Worm (Caenorhabditis elegans): ENCODE results near the gene eco-1.

The eco-1 gene

DNA sequence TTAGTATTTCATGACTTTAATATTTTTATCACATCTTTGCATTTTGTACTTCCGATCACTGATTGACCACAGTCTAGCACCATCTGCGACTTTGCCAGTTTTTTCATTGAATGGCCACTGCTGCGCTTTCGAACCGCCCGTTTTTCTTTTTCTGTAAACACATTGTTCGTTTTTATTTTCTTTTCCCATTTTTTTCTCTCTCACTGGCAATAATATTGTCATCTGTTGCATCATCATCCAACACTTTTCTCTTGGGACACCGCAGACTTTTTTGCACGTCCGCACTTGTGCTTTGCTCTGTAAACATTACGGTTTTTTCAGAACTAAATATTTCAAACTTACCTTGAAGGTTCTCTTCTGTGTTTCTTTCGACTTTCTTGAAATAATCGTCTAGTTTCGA, 268 bp downstream of the eco-1 start:
- TF ChIP-seq ztf-23 (GFP tag; IDR thresholded peaks at IDR 0.05) (no peak), med-1 (GFP tag; optimal IDR thresholded peaks at IDR 0.05; ENCODE audit: insufficient read depth) (no peak), ref-1 (GFP tag; conservative IDR thresholded peaks at IDR 0.05) (no peak), flt-1 (GFP tag; IDR thresholded peaks at IDR 0.05) (no peak), cog-1 (tag; optimal IDR thresholded peaks at IDR 0.05) (no peak), T22C8.4 (GFP tag; IDR thresholded peaks at IDR 0.05) (no peak), ztf-29 (GFP tag; IDR thresholded peaks at IDR 0.05) (no peak), klf-2 (GFP tag; conservative IDR thresholded peaks at IDR 0.05) (no peak), tab-1 (GFP tag; IDR thresholded peaks at IDR 0.05) (no peak)

DNA sequence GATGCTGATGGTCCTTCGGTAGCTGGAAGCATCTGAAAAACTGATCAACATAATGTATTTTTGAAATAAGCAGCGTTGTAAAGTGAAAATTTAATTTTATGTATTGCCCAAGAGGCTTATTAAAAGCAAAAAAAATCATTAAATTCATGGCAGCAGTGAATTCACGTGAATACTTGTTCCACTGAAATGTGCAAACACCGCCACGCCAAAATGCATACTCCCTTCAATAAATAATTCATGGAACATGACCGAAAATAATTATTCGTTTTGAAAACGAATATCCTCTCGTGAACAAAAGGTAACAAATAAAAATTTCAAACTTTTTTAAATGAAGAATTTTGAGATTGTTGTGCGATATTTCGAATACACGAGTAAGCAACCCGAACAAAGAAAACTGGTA, 1.5 kb downstream of the eco-1 start, which contains the start of gene F08F8.10:
F08F8.10 (minus strand) TSS at position 38 of the 400 bp plus-strand sequence.
- no peak for TF ChIP-seq klf-2 (GFP tag; conservative IDR thresholded peaks at IDR 0.05)
- TF ChIP-seq tab-1 (GFP tag; IDR thresholded peaks at IDR 0.05), result no peak
- no peak for TF ChIP-seq flt-1 (GFP tag; IDR thresholded peaks at IDR 0.05)
- peak; percentile 17; the same call in 1 of the 2 replicates for TF ChIP-seq ztf-23 (GFP tag; IDR thresholded peaks at IDR 0.05)
- TF ChIP-seq cog-1 (tag; optimal IDR thresholded peaks at IDR 0.05), result peak; percentile 19
- TF ChIP-seq med-1 (GFP tag; optimal IDR thresholded peaks at IDR 0.05; ENCODE audit: insufficient read depth), result no peak
- no peak for TF ChIP-seq ref-1 (GFP tag; conservative IDR thresholded peaks at IDR 0.05)
- TF ChIP-seq ztf-29 (GFP tag; IDR thresholded peaks at IDR 0.05), result no peak
- no peak for TF ChIP-seq T22C8.4 (GFP tag; IDR thresholded peaks at IDR 0.05)

DNA sequence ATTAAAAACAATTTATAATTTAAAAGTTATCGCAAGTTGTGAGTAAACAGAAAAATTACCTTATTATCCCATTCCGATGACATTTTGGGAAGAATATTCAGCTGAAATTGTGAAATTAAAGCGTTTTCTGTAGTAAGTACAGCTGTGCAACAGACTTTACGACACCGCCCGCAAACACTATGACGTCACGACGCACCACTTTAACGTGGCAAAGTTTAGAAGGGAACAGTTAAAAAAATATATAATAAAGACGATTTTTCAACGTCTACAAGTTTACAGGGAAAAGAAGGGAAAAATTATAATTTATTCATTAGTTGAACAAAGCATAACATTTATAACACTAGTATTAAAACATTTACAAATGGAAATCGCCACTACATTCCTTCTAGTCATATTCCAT, 5.0 kb downstream of the eco-1 start, which contains the start of gene F08F8.9:
F08F8.9 (minus strand) TSS at position 101 of the 400 bp plus-strand sequence.
- TF ChIP-seq flt-1 (GFP tag; IDR thresholded peaks at IDR 0.05), result no peak
- no peak for TF ChIP-seq cog-1 (tag; optimal IDR thresholded peaks at IDR 0.05)
- TF ChIP-seq med-1 (GFP tag; optimal IDR thresholded peaks at IDR 0.05; ENCODE audit: insufficient read depth), result no peak
- no peak for TF ChIP-seq ztf-29 (GFP tag; IDR thresholded peaks at IDR 0.05)
- TF ChIP-seq tab-1 (GFP tag; IDR thresholded peaks at IDR 0.05), result no peak
- TF ChIP-seq T22C8.4 (GFP tag; IDR thresholded peaks at IDR 0.05), result no peak
- TF ChIP-seq ref-1 (GFP tag; conservative IDR thresholded peaks at IDR 0.05), result no peak
- TF ChIP-seq ztf-23 (GFP tag; IDR thresholded peaks at IDR 0.05), result no peak
- TF ChIP-seq klf-2 (GFP tag; conservative IDR thresholded peaks at IDR 0.05), result no peak

DNA sequence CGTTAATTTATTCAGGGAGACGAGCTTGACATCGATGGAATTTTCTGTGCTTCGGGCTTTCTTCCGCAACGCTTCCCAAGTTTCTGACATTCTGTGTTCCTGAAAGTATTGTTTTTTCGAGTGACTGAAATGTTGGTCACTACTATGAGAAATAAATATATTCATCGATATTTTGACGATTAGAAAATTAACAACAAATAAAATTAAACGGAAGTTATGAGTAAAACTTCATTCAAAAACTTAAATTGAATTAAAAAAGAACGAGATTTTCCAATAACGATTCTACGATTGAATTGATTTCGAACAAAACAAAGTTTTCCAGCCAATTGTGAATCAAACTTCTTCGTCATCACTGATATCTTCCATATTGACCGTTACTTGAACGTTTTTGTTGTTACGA, 9.8 kb downstream of the eco-1 start, which contains the start of gene gos-28:
gos-28 (minus strand) TSS at position 101 of the 400 bp plus-strand sequence.
- TF ChIP-seq ztf-23 (GFP tag; IDR thresholded peaks at IDR 0.05) (no peak), cog-1 (tag; optimal IDR thresholded peaks at IDR 0.05) (no peak), ref-1 (GFP tag; conservative IDR thresholded peaks at IDR 0.05) (no peak), tab-1 (GFP tag; IDR thresholded peaks at IDR 0.05) (no peak), med-1 (GFP tag; optimal IDR thresholded peaks at IDR 0.05; ENCODE audit: insufficient read depth) (no peak), klf-2 (GFP tag; conservative IDR thresholded peaks at IDR 0.05) (no peak), flt-1 (GFP tag; IDR thresholded peaks at IDR 0.05) (no peak), T22C8.4 (GFP tag; IDR thresholded peaks at IDR 0.05) (no peak), ztf-29 (GFP tag; IDR thresholded peaks at IDR 0.05) (no peak)

DNA sequence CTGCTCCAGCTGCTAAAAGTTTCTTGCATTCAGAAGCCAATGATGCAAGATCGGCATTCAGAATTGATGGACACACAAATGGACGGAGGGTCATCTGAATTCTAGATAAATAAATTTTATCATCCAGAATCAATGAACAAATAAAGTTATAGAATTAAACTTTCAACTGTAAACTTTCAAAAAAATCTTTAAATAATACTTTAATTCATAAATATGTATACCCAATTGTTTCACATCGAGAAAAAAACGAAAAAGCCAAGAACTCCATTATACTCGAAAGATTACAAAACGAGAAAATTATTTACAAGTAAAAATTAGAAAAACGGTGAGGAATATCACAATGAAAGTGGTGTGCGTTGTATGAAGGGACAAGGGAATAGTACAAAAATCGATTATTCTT, 11.8 kb downstream of the eco-1 start, which contains the start of gene F08F8.7:
F08F8.7 (minus strand) TSS at position 101 of the 400 bp plus-strand sequence.
- TF ChIP-seq cog-1 (tag; optimal IDR thresholded peaks at IDR 0.05) (no peak), klf-2 (GFP tag; conservative IDR thresholded peaks at IDR 0.05) (no peak), tab-1 (GFP tag; IDR thresholded peaks at IDR 0.05) (no peak)

DNA sequence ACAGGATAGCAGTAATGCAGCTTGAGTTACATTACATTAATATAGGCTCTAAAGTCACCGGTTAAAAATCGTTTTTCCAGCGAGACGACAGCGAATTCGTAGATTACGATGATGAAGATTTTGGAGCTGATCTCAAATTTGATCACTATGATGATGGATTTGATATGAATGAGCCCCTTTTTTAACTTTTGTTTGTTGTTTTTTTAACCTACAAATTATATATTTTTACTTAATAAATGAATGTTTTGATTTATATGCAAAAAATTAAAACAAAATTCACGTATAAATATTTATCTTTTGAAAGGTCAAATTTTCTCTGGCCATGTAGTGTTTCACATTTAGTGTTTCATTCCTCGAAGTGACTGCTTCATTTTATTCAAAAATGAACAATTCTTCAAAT, 15.5 kb downstream of the eco-1 start, which contains the start of gene F08F8.6:
F08F8.6 (plus strand) TSS at position 301 of the 400 bp plus-strand sequence.
- TF ChIP-seq klf-2 (GFP tag; conservative IDR thresholded peaks at IDR 0.05), result no peak
- no peak for TF ChIP-seq cog-1 (tag; optimal IDR thresholded peaks at IDR 0.05)
- TF ChIP-seq med-1 (GFP tag; optimal IDR thresholded peaks at IDR 0.05; ENCODE audit: insufficient read depth), result no peak
- TF ChIP-seq ztf-23 (GFP tag; IDR thresholded peaks at IDR 0.05), result no peak
- TF ChIP-seq T22C8.4 (GFP tag; IDR thresholded peaks at IDR 0.05), result no peak
- TF ChIP-seq ref-1 (GFP tag; conservative IDR thresholded peaks at IDR 0.05), result no peak
- no peak for TF ChIP-seq flt-1 (GFP tag; IDR thresholded peaks at IDR 0.05)
- no peak for TF ChIP-seq ztf-29 (GFP tag; IDR thresholded peaks at IDR 0.05)
- no peak for TF ChIP-seq tab-1 (GFP tag; IDR thresholded peaks at IDR 0.05)

DNA sequence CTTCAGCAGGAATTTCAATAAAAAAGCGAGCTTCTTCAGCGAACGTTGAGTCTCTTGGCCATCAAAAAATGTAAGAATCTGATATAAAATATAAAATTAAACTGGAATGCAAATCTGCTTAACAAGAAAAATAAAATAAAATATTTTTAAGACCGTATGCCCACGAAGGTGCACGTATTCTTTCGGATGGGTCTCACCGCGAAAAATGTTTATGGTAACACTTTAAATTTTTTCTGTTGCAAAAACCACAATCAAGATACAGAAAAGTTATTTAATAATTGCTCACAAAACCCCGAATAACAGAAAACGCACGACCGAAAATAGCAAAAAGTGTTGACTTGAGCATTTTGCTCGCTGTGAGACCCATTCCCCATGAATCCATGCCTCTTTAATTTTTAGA, 19.8 kb downstream of the eco-1 start:
- no peak for TF ChIP-seq flt-1 (GFP tag; IDR thresholded peaks at IDR 0.05)
- no peak for TF ChIP-seq ztf-23 (GFP tag; IDR thresholded peaks at IDR 0.05)
- no peak for TF ChIP-seq tab-1 (GFP tag; IDR thresholded peaks at IDR 0.05)

DNA sequence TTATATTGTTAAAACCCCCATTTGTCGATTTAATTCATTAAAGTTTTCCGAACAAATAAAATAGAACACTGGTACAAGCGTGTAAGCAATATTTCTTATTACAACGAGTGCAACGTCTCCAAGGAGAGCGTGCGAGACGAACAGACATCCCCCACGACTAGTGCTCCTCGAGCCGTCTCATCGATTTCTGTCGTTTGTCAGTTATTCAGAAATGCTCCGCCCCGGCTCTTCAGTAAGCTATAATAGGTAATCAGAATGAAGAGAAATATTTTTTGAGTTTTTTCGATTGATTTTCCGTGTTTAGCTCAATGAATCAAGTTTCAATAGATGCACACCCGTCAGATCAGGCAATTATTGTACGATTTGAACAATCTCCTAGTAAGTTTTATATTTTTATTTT, 20.2 kb downstream of the eco-1 start, which contains the start of gene kap-1:
kap-1 (plus strand) TSS at position 143 of the 400 bp plus-strand sequence.
- TF ChIP-seq ztf-23 (GFP tag; IDR thresholded peaks at IDR 0.05) (no peak), cog-1 (tag; optimal IDR thresholded peaks at IDR 0.05) (no peak), klf-2 (GFP tag; conservative IDR thresholded peaks at IDR 0.05) (no peak), med-1 (GFP tag; optimal IDR thresholded peaks at IDR 0.05; ENCODE audit: insufficient read depth) (no peak), flt-1 (GFP tag; IDR thresholded peaks at IDR 0.05) (no peak), T22C8.4 (GFP tag; IDR thresholded peaks at IDR 0.05) (no peak)

DNA sequence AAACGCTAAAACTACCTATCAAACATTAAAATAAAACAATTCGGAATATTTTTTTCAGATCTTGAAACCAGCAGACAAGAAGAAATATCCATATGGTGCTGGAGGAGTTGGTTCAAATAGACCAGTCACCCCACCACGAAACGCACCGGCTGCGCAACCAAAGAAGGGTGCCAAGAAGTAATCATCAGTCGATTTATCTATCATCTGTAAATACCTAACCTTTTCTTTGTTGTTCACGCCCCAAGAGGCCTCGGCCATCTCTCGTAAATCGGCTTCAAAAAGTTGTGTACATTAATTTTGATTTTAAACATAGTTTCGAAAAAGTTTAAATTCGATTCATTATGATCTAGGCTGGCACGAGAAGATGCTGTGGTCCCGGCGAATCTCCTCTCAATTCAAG, 20.9 kb downstream of the eco-1 start:
- TF ChIP-seq ref-1 (GFP tag; conservative IDR thresholded peaks at IDR 0.05) (no peak), ztf-29 (GFP tag; IDR thresholded peaks at IDR 0.05) (no peak), ztf-23 (GFP tag; IDR thresholded peaks at IDR 0.05) (no peak), T22C8.4 (GFP tag; IDR thresholded peaks at IDR 0.05) (no peak), med-1 (GFP tag; optimal IDR thresholded peaks at IDR 0.05; ENCODE audit: insufficient read depth) (no peak), flt-1 (GFP tag; IDR thresholded peaks at IDR 0.05) (no peak), klf-2 (GFP tag; conservative IDR thresholded peaks at IDR 0.05) (no peak), cog-1 (tag; optimal IDR thresholded peaks at IDR 0.05) (no peak), tab-1 (GFP tag; IDR thresholded peaks at IDR 0.05) (no peak)

DNA sequence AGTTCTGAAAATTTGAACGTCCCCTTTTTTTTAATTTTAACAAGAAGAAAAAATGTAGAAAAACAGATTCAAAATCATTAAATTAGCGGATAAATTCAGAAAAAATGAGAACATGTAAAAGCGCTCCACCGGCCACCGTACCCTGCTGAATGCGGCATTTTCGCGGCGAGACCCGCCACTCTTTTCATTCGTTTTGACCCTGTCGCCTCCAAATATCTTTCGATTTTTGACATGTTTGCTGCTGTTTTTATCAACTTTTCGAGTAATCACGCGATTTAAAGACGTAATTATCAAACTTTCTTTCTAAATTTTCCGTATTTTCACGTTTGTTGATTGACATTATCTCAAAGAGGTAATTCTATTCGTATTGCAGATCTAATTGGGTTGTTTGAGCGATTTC, 22.7 kb downstream of the eco-1 start, which contains the start of gene gsp-2:
gsp-2 (plus strand) TSS at position 374 of the 400 bp plus-strand sequence.
- TF ChIP-seq ztf-29 (GFP tag; IDR thresholded peaks at IDR 0.05) (no peak), med-1 (GFP tag; optimal IDR thresholded peaks at IDR 0.05; ENCODE audit: insufficient read depth) (no peak), flt-1 (GFP tag; IDR thresholded peaks at IDR 0.05) (peak; percentile 63), ref-1 (GFP tag; conservative IDR thresholded peaks at IDR 0.05) (no peak), tab-1 (GFP tag; IDR thresholded peaks at IDR 0.05) (no peak)

Data from whole organism, midembryonic.